ENCODE assay signal across 1 worm cellular context in the genomic region with DNA sequence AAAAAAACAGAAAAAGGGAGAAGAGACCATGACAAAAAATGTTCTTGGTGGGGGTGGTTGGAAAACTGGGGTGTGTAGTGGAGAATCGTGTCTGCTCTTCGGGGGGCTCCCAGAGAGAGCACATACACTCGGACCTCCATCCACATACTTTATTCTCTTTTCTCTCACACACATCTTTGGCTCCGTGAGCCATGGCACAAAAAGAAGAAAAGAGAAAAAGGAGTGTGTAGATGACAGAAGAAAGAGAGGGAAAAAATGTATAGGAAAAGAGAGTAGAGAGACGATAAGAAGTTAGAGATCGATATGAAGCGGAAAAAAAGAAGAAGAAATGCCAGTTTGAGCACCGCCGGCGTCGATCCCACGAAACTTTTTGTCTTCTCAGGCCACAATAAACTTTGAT.
A peak's percentile ranks its signal among the peaks of the same experiment; 100 is the strongest.
TF ChIP-seq lines count a peak whose summit lies in the region.

No protein-coding gene starts in this region.

TF ChIP-seq in whole organism, L1 larva, 84 proteins besides CTCF, POLR2A, EP300 and RAD21 (continued from another document):
- TF ChIP-seq nhr-19 (GFP tag; conservative IDR thresholded peaks at IDR 0.05; lab: Robert Waterston, UW) (peak; percentile 32; the same call in 1 of the 2 replicates), tbx-2 (tag; optimal IDR thresholded peaks at IDR 0.05; lab: Kevin White, UChicago) (peak; percentile 13), ceh-88 (GFP tag; IDR thresholded peaks at IDR 0.05; lab: Robert Waterston, UW) (no peak), jun-1 (tag; optimal IDR thresholded peaks at IDR 0.05; lab: Kevin White, UChicago) (no peak), C16A3.4 (tag; optimal IDR thresholded peaks at IDR 0.05; lab: Kevin White, UChicago) (peak; percentile 23)
